Worm (Caenorhabditis elegans) whole organism, L3 larva: ENCODE results near the gene lgc-56.

Source experiments
- R02D3.7 ChIP-seq: fragments of 150-350 bp; optimal IDR thresholded peaks from 2 replicates; lab custom pipeline; 2014; ENCODE audit warnings: missing biosample characterization, missing genetic modification characterization
- ZK546.5 ChIP-seq: sonication (generic microtip); optimal IDR thresholded peaks from 2 replicates; lab custom pipeline; 2017; ENCODE audit warnings: missing biosample characterization, missing genetic modification characterization
- ama-1 ChIP-seq: fragments of 150-350 bp; optimal IDR thresholded peaks from 2 replicates; lab custom pipeline; 2018
- ceh-16 ChIP-seq: sonication (generic microtip); optimal IDR thresholded peaks from 2 replicates; lab custom pipeline; 2017; ENCODE audit warnings: missing biosample characterization, missing genetic modification characterization
- ceh-28 ChIP-seq: fragments of 150-350 bp; optimal IDR thresholded peaks from 2 replicates; lab custom pipeline; 2014; ENCODE audit warnings: missing biosample characterization, missing genetic modification reagents, missing genetic modification characterization
- daf-12 ChIP-seq: fragments of 150-350 bp; optimal IDR thresholded peaks from 2 replicates; lab custom pipeline; 2014; ENCODE audit warnings: missing biosample characterization, missing genetic modification reagents, missing genetic modification characterization
- egl-5 ChIP-seq: fragments of 150-350 bp; optimal IDR thresholded peaks from 2 replicates; lab custom pipeline; 2017; ENCODE audit warnings: missing biosample characterization, missing genetic modification reagents, missing genetic modification characterization, inconsistent platforms
- elt-1 ChIP-seq: fragments of 150-350 bp; optimal IDR thresholded peaks from 2 replicates; lab custom pipeline; 2014; ENCODE audit warnings: missing biosample characterization, missing genetic modification characterization
- elt-2 ChIP-seq: sonication (generic microtip); optimal IDR thresholded peaks from 2 replicates; lab custom pipeline; 2016; ENCODE audit warnings: missing genetic modification reagents, mild to moderate bottlenecking, missing genetic modification characterization, missing compliant biosample characterization
- elt-3 ChIP-seq, 3 experiments: fragments of 150-350 bp in 1 of 3; sonication (generic microtip) in 2 of 3; optimal IDR thresholded peaks; 2 replicates in 2 of 3; 4 replicates in 1 of 3; lab custom pipeline; 2014 to 2017; ENCODE audit warnings: missing biosample characterization in 3 of 3, missing genetic modification characterization in 3 of 3
- fkh-10 ChIP-seq: sonication (generic microtip); optimal IDR thresholded peaks from 2 replicates; lab custom pipeline; 2017; ENCODE audit warnings: missing biosample characterization, missing genetic modification reagents, missing genetic modification characterization
- fos-1 ChIP-seq: fragments of 150-350 bp; optimal IDR thresholded peaks from 2 replicates; lab custom pipeline; 2014; ENCODE audit warnings: missing biosample characterization, missing genetic modification characterization
- hmg-11 ChIP-seq: sonication (generic microtip); optimal IDR thresholded peaks from 2 replicates; lab custom pipeline; 2016; ENCODE audit warnings: missing genetic modification characterization, missing compliant biosample characterization
- jun-1 ChIP-seq: fragments of 150-350 bp; optimal IDR thresholded peaks from 2 replicates; lab custom pipeline; 2014; ENCODE audit warnings: missing biosample characterization, missing genetic modification reagents, missing genetic modification characterization
- lin-15B ChIP-seq: fragments of 150-350 bp; optimal IDR thresholded peaks from 2 replicates; lab custom pipeline; 2014; ENCODE audit warnings: missing biosample characterization, missing genetic modification characterization
- lin-39 ChIP-seq: fragments of 150-350 bp; optimal IDR thresholded peaks from 2 replicates; lab custom pipeline; 2018; ENCODE audit warnings: missing biosample characterization, missing genetic modification reagents, missing genetic modification characterization
- lsy-12 ChIP-seq: sonication (generic microtip); optimal IDR thresholded peaks from 2 replicates; lab custom pipeline; 2016; ENCODE audit warnings: mild to moderate bottlenecking, missing genetic modification characterization, missing compliant biosample characterization
- mdl-1 ChIP-seq: fragments of 150-350 bp; optimal IDR thresholded peaks from 2 replicates; lab custom pipeline; 2014; ENCODE audit warnings: missing biosample characterization, missing genetic modification characterization
- mml-1 ChIP-seq: fragments of 150-350 bp; sonication (generic microtip); optimal IDR thresholded peaks from 3 replicates; lab custom pipeline; 2014; ENCODE audit warnings: missing biosample characterization, missing genetic modification characterization
- nfya-1 ChIP-seq: sonication (generic microtip); optimal IDR thresholded peaks from 2 replicates; lab custom pipeline; 2017; ENCODE audit warnings: missing genetic modification characterization, mild to moderate bottlenecking, missing compliant biosample characterization, antibody characterized with exemption, moderate library complexity; ENCODE audit not compliant: insufficient read depth
- nhr-11 ChIP-seq: fragments of 150-350 bp; optimal IDR thresholded peaks from 2 replicates; lab custom pipeline; 2014; ENCODE audit warnings: missing biosample characterization, missing genetic modification characterization
- nhr-12 ChIP-seq: fragments of 150-350 bp; optimal IDR thresholded peaks from 2 replicates; lab custom pipeline; 2014; ENCODE audit warnings: missing biosample characterization, missing genetic modification characterization
- nhr-237 ChIP-seq: fragments of 150-350 bp; optimal IDR thresholded peaks from 2 replicates; lab custom pipeline; 2014; ENCODE audit warnings: missing biosample characterization, missing genetic modification characterization
- nhr-25 ChIP-seq: sonication (generic microtip); optimal IDR thresholded peaks from 2 replicates; lab custom pipeline; 2017; ENCODE audit warnings: missing biosample characterization, missing genetic modification characterization
- nhr-28 ChIP-seq: fragments of 150-350 bp; optimal IDR thresholded peaks from 2 replicates; lab custom pipeline; 2014; ENCODE audit warnings: missing biosample characterization, missing genetic modification characterization
- nhr-43 ChIP-seq: sonication (generic microtip); optimal IDR thresholded peaks from 2 replicates; lab custom pipeline; 2016; ENCODE audit warnings: mild to moderate bottlenecking, missing genetic modification characterization, missing compliant biosample characterization; ENCODE audit not compliant: poor library complexity, severe bottlenecking
- nhr-77 ChIP-seq: fragments of 150-350 bp; optimal IDR thresholded peaks from 2 replicates; lab custom pipeline; 2014; ENCODE audit warnings: missing biosample characterization, missing genetic modification characterization
- pha-4 ChIP-seq: fragments of 150-350 bp; optimal IDR thresholded peaks from 2 replicates; lab custom pipeline; 2014; ENCODE audit warnings: missing biosample characterization, missing genetic modification reagents, missing genetic modification characterization
- pqm-1 ChIP-seq: fragments of 150-350 bp; optimal IDR thresholded peaks from 2 replicates; lab custom pipeline; 2017; ENCODE audit warnings: missing biosample characterization, missing genetic modification characterization, inconsistent platforms
- tbx-2 ChIP-seq: sonication (generic microtip); optimal IDR thresholded peaks from 2 replicates; lab custom pipeline; 2016; ENCODE audit warnings: mild to moderate bottlenecking, missing genetic modification characterization, missing compliant biosample characterization
- unc-39 ChIP-seq: sonication (generic microtip); optimal IDR thresholded peaks from 4 replicates; lab custom pipeline; 2017; ENCODE audit warnings: missing biosample characterization, missing genetic modification characterization
- unc-62 ChIP-seq: fragments of 150-350 bp; sonication (generic microtip); optimal IDR thresholded peaks from 4 replicates; lab custom pipeline; 2014; ENCODE audit warnings: missing biosample characterization, missing genetic modification reagents, missing genetic modification characterization
- ztf-11 ChIP-seq: fragments of 150-350 bp; optimal IDR thresholded peaks from 2 replicates; lab custom pipeline; 2014; ENCODE audit warnings: missing biosample characterization, missing genetic modification characterization

Gene lgc-56

ce11 chrII:5115733-5116132, 14.4 kb upstream of the lgc-56 start, which contains the start of gene srsy-1:
TSS of gene srsy-1 (plus strand) at chrII:5116033.
- no peak for TF ChIP-seq nfya-1 (tag; lab: Kevin White, UChicago)
- no peak for TF ChIP-seq mdl-1 (tag; lab: Kevin White, UChicago)
- TF ChIP-seq egl-5 (tag; lab: Kevin White, UChicago), result no peak
- no peak for TF ChIP-seq R02D3.7 (tag; lab: Kevin White, UChicago)
- no peak for TF ChIP-seq ztf-11 (tag; lab: Kevin White, UChicago)
- no peak for TF ChIP-seq lin-39
- no peak for TF ChIP-seq tbx-2 (tag; lab: Kevin White, UChicago)
- TF ChIP-seq lin-15B, result no peak
- no peak for TF ChIP-seq nhr-12 (tag; lab: Kevin White, UChicago)
- no peak for TF ChIP-seq nhr-77 (tag; lab: Kevin White, UChicago)
- TF ChIP-seq elt-3 (tag; optimal IDR thresholded peaks at IDR 0.05; lab: Kevin White, UChicago), result no peak
- TF ChIP-seq nhr-25 (tag; lab: Kevin White, UChicago), result no peak
- no peak for TF ChIP-seq pha-4
- no peak for TF ChIP-seq ZK546.5
- no peak for TF ChIP-seq unc-62 (GFP tag; lab: Kevin White, UChicago)
- TF ChIP-seq unc-39 (tag; lab: Kevin White, UChicago), result no peak
- no peak for TF ChIP-seq hmg-11
- TF ChIP-seq, all 47 proteins: peak for 0

DNA sequence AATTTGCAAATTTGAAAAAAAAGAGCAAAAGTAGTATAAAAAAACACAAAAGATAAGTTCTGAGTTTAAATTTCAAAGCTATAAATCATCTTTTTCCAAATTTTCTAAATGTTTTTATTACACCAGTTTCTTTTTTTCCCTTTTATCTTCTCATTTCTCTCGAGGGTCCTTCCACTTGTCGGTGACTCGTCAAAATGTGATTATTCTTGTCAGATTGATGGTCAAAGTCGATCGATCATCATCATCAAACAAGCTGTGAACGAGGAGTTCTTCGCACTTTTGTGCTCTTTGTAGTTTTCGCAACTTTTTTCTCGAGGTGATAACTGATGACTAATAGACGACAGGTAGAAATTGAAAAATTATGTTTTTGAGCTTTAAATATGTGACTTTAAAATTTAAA, 9.6 kb upstream of the lgc-56 start:
- TF ChIP-seq mdl-1 (tag; lab: Kevin White, UChicago), result no peak
- peak; percentile 72 for TF ChIP-seq unc-62 (GFP tag; lab: Kevin White, UChicago)
- no peak for TF ChIP-seq ztf-11 (tag; lab: Kevin White, UChicago)
- TF ChIP-seq lin-39, result no peak

ce11 chrII:5131800-5132199, 1.6 kb downstream of the lgc-56 start:
- no peak for TF ChIP-seq elt-2 (tag; lab: Kevin White, UChicago)
- TF ChIP-seq nhr-11, result no peak
- no peak for TF ChIP-seq mml-1 (tag; lab: Kevin White, UChicago)
- no peak for TF ChIP-seq daf-12 (tag; lab: Kevin White, UChicago)
- TF ChIP-seq nfya-1 (tag; lab: Kevin White, UChicago), result no peak

DNA sequence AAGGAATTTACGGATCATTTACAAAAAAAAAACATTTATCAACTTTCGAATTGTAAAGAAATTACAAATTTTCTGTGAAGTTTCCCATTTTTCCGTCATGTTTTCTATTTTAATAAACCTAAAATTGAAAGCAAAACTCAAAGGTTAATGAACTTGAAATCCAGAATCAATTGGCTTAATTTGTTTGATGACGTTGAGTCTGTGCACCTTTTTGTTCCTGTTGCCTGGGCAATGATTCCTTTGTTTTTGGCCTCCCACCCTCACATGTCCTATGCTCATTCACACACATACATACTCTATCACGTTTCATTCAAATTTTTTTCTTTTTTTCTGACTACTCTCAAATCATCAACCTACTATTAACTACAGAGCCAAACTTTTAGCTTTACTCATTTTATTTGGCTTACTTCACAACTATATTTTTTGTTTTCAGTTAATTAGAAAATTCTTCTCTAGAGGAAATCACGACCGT, 6.2 kb downstream of the lgc-56 start, which contains the start of gene F58A6.2:
Gene F58A6.2, plus strand, starts transcription at position 422 of the 472 bp plus-strand sequence.
- TF ChIP-seq fos-1 (tag; lab: Kevin White, UChicago) (no peak), ceh-28 (tag; lab: Kevin White, UChicago) (no peak), fkh-10 (GFP tag; lab: Kevin White, UChicago) (no peak), ama-1 (no peak), nhr-25 (tag; lab: Kevin White, UChicago) (no peak)

DNA sequence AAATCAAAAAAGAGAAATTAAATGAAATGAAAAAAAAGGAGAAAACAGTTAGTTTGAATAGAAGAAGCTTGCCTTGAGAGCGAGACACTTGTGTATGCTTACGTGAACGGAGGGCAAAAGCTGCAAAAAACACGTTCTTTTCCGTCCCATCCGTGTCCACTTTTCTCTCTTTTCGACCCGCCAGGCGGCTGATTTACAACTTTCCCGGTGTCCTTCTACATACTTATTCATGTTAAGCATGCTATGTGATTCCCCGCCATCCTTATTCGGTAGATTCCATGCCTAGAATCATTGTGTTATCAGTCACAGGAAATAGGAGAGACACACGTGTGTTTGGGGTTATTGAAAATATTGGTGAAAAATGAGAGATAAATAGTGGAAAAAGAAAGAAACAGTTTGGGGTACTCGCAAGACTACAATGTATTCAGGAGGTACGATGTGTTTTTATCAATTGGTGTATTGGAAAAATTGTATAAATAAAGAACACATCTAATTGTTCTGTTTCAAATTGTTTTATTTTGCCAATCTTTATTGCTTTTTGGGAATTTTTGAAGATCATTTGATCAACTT, 11.8 kb downstream of the lgc-56 start, which contains the start of gene nas-29:
Gene nas-29, minus strand, starts transcription at position 92 of the 570 bp plus-strand sequence.
- TF ChIP-seq nhr-25 (tag; lab: Kevin White, UChicago) (peak; percentile 64), nhr-77 (tag; lab: Kevin White, UChicago) (no peak), elt-2 (tag; lab: Kevin White, UChicago) (peak; percentile 98), lin-15B (no peak), jun-1 (tag; lab: Kevin White, UChicago) (peak; percentile 20), elt-1 (no peak), pqm-1 (tag; lab: Kevin White, UChicago) (peak; percentile 89), ztf-11 (tag; lab: Kevin White, UChicago) (no peak), nhr-43 (tag; lab: Kevin White, UChicago) (peak; percentile 44), mdl-1 (tag; lab: Kevin White, UChicago) (peak; percentile 28)

DNA sequence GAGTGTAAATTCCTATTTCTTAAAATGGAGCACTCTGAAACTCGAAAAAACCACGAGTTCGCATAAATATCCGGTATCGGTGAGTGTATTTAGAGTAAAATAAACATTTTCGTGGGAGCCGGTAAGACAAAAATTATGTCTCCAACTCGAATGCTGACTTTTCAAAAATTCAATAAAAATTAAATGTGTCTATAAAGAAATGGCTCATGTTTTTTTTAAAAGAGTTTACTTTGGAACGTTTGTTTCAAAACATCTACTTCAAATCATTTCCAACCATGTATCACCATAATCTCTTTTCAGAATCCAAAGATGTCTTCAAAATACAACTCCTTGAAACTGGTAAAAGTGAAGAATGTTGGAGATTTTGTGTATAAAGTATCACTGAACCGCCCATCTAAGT, 12.4 kb downstream of the lgc-56 start, which contains the start of gene F58A6.1:
Gene F58A6.1, plus strand, starts transcription at position 301 of the 400 bp plus-strand sequence.
- TF ChIP-seq ceh-16, result no peak
- no peak for TF ChIP-seq egl-5 (tag; lab: Kevin White, UChicago)
- TF ChIP-seq nhr-28, result no peak
- no peak for TF ChIP-seq elt-2 (tag; lab: Kevin White, UChicago)
- no peak for TF ChIP-seq nhr-237 (tag; lab: Kevin White, UChicago)
- no peak for TF ChIP-seq lsy-12
